Fruit fly (Drosophila melanogaster) whole organism, embryonic: ENCODE data around the gene CG10147.
A peak's percentile ranks its signal among the peaks of the same experiment; 100 is the strongest.

Source experiments
- Ada2b ChIP-seq: fragments of 200-800 bp; sonication (Bioruptor generic); IDR thresholded peaks from 2 replicates; pipeline ENCODE4 v1.3.6; 2022; ENCODE audit warnings: missing biosample characterization, missing genetic modification characterization
- BEAF-32 ChIP-seq: fragments of 200-800 bp; sonication (Bioruptor generic); optimal IDR thresholded peaks from 3 replicates; lab custom pipeline; 2017; ENCODE audit warnings: missing biosample characterization, missing genetic modification characterization, mild to moderate bottlenecking, moderate library complexity, missing genetic modification reagents
- Bdp1 ChIP-seq: fragments of 200-800 bp; sonication (Bioruptor generic); optimal IDR thresholded peaks from 3 replicates; lab custom pipeline; 2016; ENCODE audit warnings: missing biosample characterization, missing genetic modification characterization
- CG10209 ChIP-seq: fragments of 200-800 bp; sonication (Bioruptor generic); optimal IDR thresholded peaks from 3 replicates; lab custom pipeline; 2017; ENCODE audit warnings: missing biosample characterization, mild to moderate bottlenecking, missing genetic modification characterization, missing genetic modification reagents
- CG10321 ChIP-seq: fragments of 200-800 bp; sonication (Bioruptor generic); IDR thresholded peaks from 2 replicates; pipeline ENCODE4 v1.3.6; 2022; ENCODE audit warnings: missing biosample characterization, missing genetic modification characterization
- CG11723 ChIP-seq: fragments of 200-800 bp; sonication (Bioruptor generic); optimal IDR thresholded peaks from 2 replicates; lab custom pipeline; 2017; ENCODE audit warnings: missing biosample characterization, mild to moderate bottlenecking, missing genetic modification characterization
- CG12659 ChIP-seq: fragments of 200-800 bp; sonication (Bioruptor generic); optimal IDR thresholded peaks from 3 replicates; lab custom pipeline; 2017; ENCODE audit warnings: mild to moderate bottlenecking, missing biosample characterization, missing genetic modification reagents, missing genetic modification characterization
- CG14710 ChIP-seq: fragments of 200-800 bp; sonication (Bioruptor generic); optimal IDR thresholded peaks from 3 replicates; lab custom pipeline; 2019; ENCODE audit warnings: missing biosample characterization, mild to moderate bottlenecking, missing genetic modification characterization, moderate library complexity
- CG15269 ChIP-seq: fragments of 200-800 bp; sonication (Bioruptor generic); optimal IDR thresholded peaks from 2 replicates; lab custom pipeline; 2018; ENCODE audit warnings: missing biosample characterization, mild to moderate bottlenecking, missing genetic modification characterization, moderate library complexity
- CG15514 ChIP-seq: fragments of 200-800 bp; sonication (Bioruptor generic); optimal IDR thresholded peaks from 3 replicates; lab custom pipeline; 2017; ENCODE audit warnings: missing biosample characterization, missing genetic modification characterization, mild to moderate bottlenecking, moderate library complexity, missing genetic modification reagents
- CG17385 ChIP-seq: fragments of 200-800 bp; sonication (Bioruptor generic); optimal IDR thresholded peaks from 3 replicates; lab custom pipeline; 2018; ENCODE audit warnings: missing biosample characterization, mild to moderate bottlenecking, missing genetic modification characterization
- CG17912 ChIP-seq: fragments of 200-800 bp; sonication (Bioruptor generic); optimal IDR thresholded peaks from 2 replicates; lab custom pipeline; 2018; ENCODE audit warnings: missing biosample characterization, mild to moderate bottlenecking, missing genetic modification characterization
- CG3726 ChIP-seq: fragments of 200-800 bp; sonication (Bioruptor generic); IDR thresholded peaks from 3 replicates; pipeline ENCODE4, ENCODE4 v1.3.6; 2022; ENCODE audit warnings: missing biosample characterization, missing genetic modification characterization
- CG4282 ChIP-seq: fragments of 200-800 bp; sonication (Bioruptor generic); optimal IDR thresholded peaks from 2 replicates; lab custom pipeline; 2016; ENCODE audit warnings: missing biosample characterization, missing genetic modification characterization
- CG6765 ChIP-seq: fragments of 200-800 bp; sonication (Bioruptor generic); optimal IDR thresholded peaks from 3 replicates; lab custom pipeline; 2017; ENCODE audit warnings: missing biosample characterization, mild to moderate bottlenecking, missing genetic modification characterization
- CG8089 ChIP-seq: fragments of 200-800 bp; sonication (Bioruptor generic); optimal IDR thresholded peaks from 3 replicates; lab custom pipeline; 2016; ENCODE audit warnings: missing biosample characterization, missing genetic modification characterization
- CG8944 ChIP-seq: fragments of 200-800 bp; sonication (Bioruptor generic); optimal IDR thresholded peaks from 3 replicates; lab custom pipeline; 2016; ENCODE audit warnings: missing biosample characterization, missing genetic modification characterization
- CoRest ChIP-seq: fragments of 200-800 bp; sonication (Bioruptor generic); optimal IDR thresholded peaks from 3 replicates; lab custom pipeline; 2018; ENCODE audit warnings: missing biosample characterization, mild to moderate bottlenecking, missing genetic modification characterization, moderate library complexity
- Deaf1 ChIP-seq: fragments of 200-800 bp; optimal IDR thresholded peaks from 3 replicates; lab custom pipeline; 2019; ENCODE audit warnings: missing biosample characterization, mild to moderate bottlenecking, missing genetic modification characterization, moderate library complexity
- Dll ChIP-seq: fragments of 200-800 bp; sonication (Bioruptor generic); IDR thresholded peaks from 4 replicates; pipeline ENCODE4 v1.3.6; 2022; ENCODE audit warnings: missing biosample characterization, missing genetic modification characterization; ENCODE audit not compliant: partially characterized antibody
- E2f1 ChIP-seq: fragments of 200-800 bp; sonication (Bioruptor generic); IDR thresholded peaks from 2 replicates; pipeline ENCODE4 v1.3.6; 2022; ENCODE audit warnings: missing biosample characterization, missing genetic modification characterization
- Eip74EF ChIP-seq, 2 experiments: fragments of 200-800 bp in 1 of 2; fragments of >200 bp in 1 of 2; sonication (Bioruptor generic) in 1 of 2; optimal IDR thresholded peaks; 2 replicates each; lab custom pipeline; 2017 to 2019; ENCODE audit warnings: missing biosample characterization in 2 of 2, missing genetic modification characterization in 2 of 2, mild to moderate bottlenecking in 1 of 2, moderate library complexity in 1 of 2
- Fer3 ChIP-seq: fragments of 200-800 bp; sonication (Bioruptor generic); optimal IDR thresholded peaks from 2 replicates; lab custom pipeline; 2018; ENCODE audit warnings: missing biosample characterization, mild to moderate bottlenecking, missing genetic modification characterization, moderate library complexity
- HLH54F ChIP-seq: fragments of 200-800 bp; sonication (Bioruptor generic); optimal IDR thresholded peaks from 3 replicates; lab custom pipeline; 2016; ENCODE audit warnings: missing biosample characterization, missing genetic modification characterization
- Kr ChIP-seq: fragments of 200-800 bp; sonication (Bioruptor generic); optimal IDR thresholded peaks from 2 replicates; lab custom pipeline; 2017; ENCODE audit warnings: missing biosample characterization, mild to moderate bottlenecking, missing genetic modification characterization
- Max ChIP-seq: fragments of 200-800 bp; sonication (Bioruptor generic); optimal IDR thresholded peaks from 2 replicates; lab custom pipeline; 2016; ENCODE audit warnings: missing biosample characterization, mild to moderate bottlenecking, missing genetic modification characterization
- Mrtf ChIP-seq: fragments of 200-800 bp; sonication (Bioruptor generic); IDR thresholded peaks from 3 replicates; pipeline ENCODE4 v1.3.6; 2022; ENCODE audit warnings: missing biosample characterization, missing genetic modification characterization
- Myb ChIP-seq: fragments of 200-800 bp; sonication (Bioruptor generic); optimal IDR thresholded peaks from 2 replicates; lab custom pipeline; 2016; ENCODE audit warnings: missing biosample characterization, missing genetic modification characterization
- Opbp ChIP-seq: fragments of 200-800 bp; sonication (Bioruptor generic); IDR thresholded peaks from 3 replicates; pipeline ENCODE4 v1.3.6; 2022; ENCODE audit warnings: missing biosample characterization, missing genetic modification characterization; ENCODE audit not compliant: partially characterized antibody
- Optix ChIP-seq: fragments of 200-800 bp; sonication (Bioruptor generic); IDR thresholded peaks from 3 replicates; pipeline ENCODE4 v1.3.6; 2022; ENCODE audit warnings: missing biosample characterization, missing genetic modification characterization
- Ravus ChIP-seq: fragments of 200-800 bp; sonication (Bioruptor generic); IDR thresholded peaks from 2 replicates; pipeline ENCODE4 v1.3.6; 2022; ENCODE audit warnings: missing biosample characterization, missing genetic modification characterization
- ac ChIP-seq: fragments of 200-800 bp; sonication (Bioruptor generic); optimal IDR thresholded peaks from 3 replicates; lab custom pipeline; 2017; ENCODE audit warnings: missing biosample characterization, mild to moderate bottlenecking, missing genetic modification characterization
- ara ChIP-seq: fragments of 200-800 bp; sonication (Bioruptor generic); IDR thresholded peaks from 2 replicates; pipeline ENCODE4 v1.3.6; 2022; ENCODE audit warnings: missing biosample characterization, missing genetic modification characterization
- ato ChIP-seq: fragments of 200-800 bp; sonication (Bioruptor generic); IDR thresholded peaks from 2 replicates; pipeline ENCODE4 v1.3.6; 2022; ENCODE audit warnings: missing biosample characterization, missing genetic modification characterization; ENCODE audit not compliant: partially characterized antibody
- cg ChIP-seq: fragments of 200-800 bp; sonication (Bioruptor generic); optimal IDR thresholded peaks from 3 replicates; lab custom pipeline; 2019; ENCODE audit warnings: missing biosample characterization, mild to moderate bottlenecking, missing genetic modification characterization, moderate library complexity
- croc ChIP-seq: fragments of 200-800 bp; sonication (Bioruptor generic); conservative IDR thresholded peaks from 3 replicates; pipeline ENCODE4 v1.3.6; 2022; ENCODE audit warnings: missing biosample characterization, missing genetic modification characterization
- crol ChIP-seq: fragments of 200-800 bp; sonication (Bioruptor generic); IDR thresholded peaks from 2 replicates; pipeline ENCODE4 v1.3.6; 2022; ENCODE audit warnings: missing biosample characterization, missing genetic modification characterization
- en ChIP-seq: fragments of 200-800 bp; sonication (Bioruptor generic); optimal IDR thresholded peaks from 2 replicates; lab custom pipeline; 2016; ENCODE audit warnings: missing biosample characterization, missing genetic modification characterization
- exex ChIP-seq: fragments of 200-800 bp; sonication (Bioruptor generic); optimal IDR thresholded peaks from 4 replicates; lab custom pipeline; 2018; ENCODE audit warnings: missing biosample characterization, mild to moderate bottlenecking, missing genetic modification characterization, moderate library complexity
- her ChIP-seq: fragments of 200-800 bp; sonication (Bioruptor generic); optimal IDR thresholded peaks from 2 replicates; lab custom pipeline; 2016; ENCODE audit warnings: missing biosample characterization, missing genetic modification characterization
- hth ChIP-seq: fragments of >200 bp; optimal IDR thresholded peaks from 2 replicates; lab custom pipeline; 2017; ENCODE audit warnings: inconsistent platforms
- lbe ChIP-seq: fragments of 200-800 bp; sonication (Bioruptor generic); optimal IDR thresholded peaks from 2 replicates; lab custom pipeline; 2016; ENCODE audit warnings: missing biosample characterization, mild to moderate bottlenecking, missing genetic modification characterization
- mld ChIP-seq: fragments of 200-800 bp; sonication (Bioruptor generic); IDR thresholded peaks from 3 replicates; pipeline ENCODE4 v1.3.6; 2022; ENCODE audit warnings: missing biosample characterization, missing genetic modification characterization; ENCODE audit not compliant: partially characterized antibody
- onecut ChIP-seq: fragments of 200-800 bp; sonication (Bioruptor generic); IDR thresholded peaks from 2 replicates; pipeline ENCODE4 v1.3.6; 2022; ENCODE audit warnings: missing biosample characterization, missing genetic modification characterization
- phol ChIP-seq: fragments of 200-800 bp; sonication (Bioruptor generic); optimal IDR thresholded peaks from 3 replicates; lab custom pipeline; 2018; ENCODE audit warnings: missing biosample characterization, mild to moderate bottlenecking, missing genetic modification characterization, moderate library complexity
- run ChIP-seq: fragments of 200-800 bp; sonication (Bioruptor generic); optimal IDR thresholded peaks from 3 replicates; lab custom pipeline; 2018; ENCODE audit warnings: missing biosample characterization, mild to moderate bottlenecking, missing genetic modification characterization
- so ChIP-seq: fragments of 200-800 bp; sonication (Bioruptor generic); IDR thresholded peaks from 3 replicates; pipeline ENCODE4 v1.3.6; 2022; ENCODE audit warnings: missing biosample characterization, missing genetic modification characterization
- tin ChIP-seq: fragments of 200-800 bp; sonication (Bioruptor generic); optimal IDR thresholded peaks from 3 replicates; lab custom pipeline; 2016; ENCODE audit warnings: missing biosample characterization, missing genetic modification characterization
- yki ChIP-seq: fragments of >200 bp; optimal IDR thresholded peaks from 3 replicates; lab custom pipeline; 2018

CG10147 gene

dm6 chr3L:6494928-6495806, 6.9 kb upstream of the CG10147 start, which contains the start of the genes Vps8 and sfl (continued):
- TF ChIP-seq CG8089 (no peak), Ravus (GFP tag; lab: Robert Waterston, UW) (no peak), hth (lab: Kevin White, UChicago) (no peak), cg (GFP tag; lab: Kevin White, UChicago) (no peak), CG17912 (GFP tag; lab: Kevin White, UChicago) (no peak), CG17385 (GFP tag; lab: Kevin White, UChicago) (peak; percentile 2), CoRest (peak; percentile 49), CG3726 (GFP tag; lab: Robert Waterston, UW) (no peak), yki (lab: Kevin White, UChicago) (no peak), exex (tag; lab: Kevin White, UChicago) (peak; percentile 5), ac (GFP tag; lab: Kevin White, UChicago) (no peak), Eip74EF (GFP tag; optimal IDR thresholded peaks at IDR 0.05; lab: Kevin White, UChicago) (no peak), CG6765 (GFP tag; lab: Kevin White, UChicago) (peak; percentile 31), run (tag; lab: Kevin White, UChicago) (no peak), CG11723 (GFP tag; lab: Kevin White, UChicago) (no peak), CG14710 (tag; lab: Kevin White, UChicago) (peak; percentile 69), ara (GFP tag; lab: Robert Waterston, UW) (no peak), tin (GFP tag; lab: Kevin White, UChicago) (peak; percentile 32), Myb (GFP tag; lab: Kevin White, UChicago) (peak; percentile 4), Dll (GFP tag; lab: Robert Waterston, UW) (peak; percentile 91), CG15514 (peak; percentile 68), CG8944 (no peak), Opbp (peak; percentile 87), CG15269 (tag; lab: Kevin White, UChicago) (peak; percentile 9), Bdp1 (GFP tag; lab: Kevin White, UChicago) (no peak), Deaf1 (tag; lab: Kevin White, UChicago) (peak; percentile 11), CG12659 (peak; percentile 69), CG10321 (GFP tag; lab: Robert Waterston, UW) (no peak), ato (peak; percentile 82), HLH54F (GFP tag; lab: Kevin White, UChicago) (peak; percentile 13), croc (GFP tag; lab: Robert Waterston, UW) (no peak), so (GFP tag; lab: Robert Waterston, UW) (no peak), E2f1 (GFP tag; lab: Robert Waterston, UW) (no peak), onecut (GFP tag; lab: Robert Waterston, UW) (no peak), lbe (GFP tag; lab: Kevin White, UChicago) (no peak), her (GFP tag; lab: Kevin White, UChicago) (peak; percentile 15), CG10209 (GFP tag; lab: Kevin White, UChicago) (no peak), en (GFP tag; lab: Kevin White, UChicago) (no peak), phol (tag; lab: Kevin White, UChicago) (peak; percentile 56), Mrtf (GFP tag; lab: Robert Waterston, UW) (no peak), Ada2b (GFP tag; lab: Robert Waterston, UW) (no peak), Max (GFP tag; lab: Kevin White, UChicago) (peak; percentile 3), Fer3 (no peak), Optix (no peak), mld (GFP tag; lab: Robert Waterston, UW) (peak; percentile 80; the same call in 2 of the 3 replicates), crol (GFP tag; lab: Robert Waterston, UW) (no peak), BEAF-32 (GFP tag; lab: Kevin White, UChicago) (peak; percentile 89), CG4282 (no peak), Kr (GFP tag; lab: Kevin White, UChicago) (no peak)
